Fruit fly (Drosophila melanogaster): ENCODE measurements around the gene Cap-D2.

dm6 chr3R:29725577-29726240, 50.3 kb downstream of the Cap-D2 start, which contains the start of gene Kul:
- TF ChIP-seq net (GFP tag; optimal IDR thresholded peaks at IDR 0.05) = peak; percentile 55
- no peak; the same call in 2 of the 3 replicates for TF ChIP-seq CG8119 (GFP tag; IDR thresholded peaks at IDR 0.05)
- no peak for TF ChIP-seq CG4318 (GFP tag; optimal IDR thresholded peaks at IDR 0.05)
